Fruit fly (Drosophila melanogaster): ENCODE measurements around the gene Vha13.

DNA sequence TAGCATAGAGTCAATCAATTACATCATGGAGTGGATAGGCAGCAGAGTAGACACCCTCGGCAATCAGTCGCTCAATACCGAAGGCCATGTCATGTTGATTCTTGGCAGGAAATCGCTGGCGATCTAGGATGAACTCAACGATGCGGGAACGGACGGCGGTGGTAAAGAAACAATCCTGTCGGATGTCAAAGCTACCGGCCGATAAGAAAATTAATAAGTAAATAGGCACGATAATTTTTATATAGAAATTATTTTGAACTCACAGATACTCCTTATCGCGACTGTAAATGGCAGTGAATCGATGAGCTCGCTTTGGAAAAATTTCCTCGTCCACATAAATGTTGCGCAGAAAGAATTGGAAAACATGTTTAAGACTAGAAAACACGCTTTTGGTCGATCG, 6.2 kb downstream of the Vha13 start:
- TF ChIP-seq gsb-n (tag; optimal IDR thresholded peaks at IDR 0.05) = no peak
- TF ChIP-seq CG30403 (GFP tag; optimal IDR thresholded peaks at IDR 0.05) = no peak
- no peak for TF ChIP-seq C15 (GFP tag; IDR thresholded peaks at IDR 0.05)
- TF ChIP-seq HHEX (GFP tag; optimal IDR thresholded peaks at IDR 0.05) = no peak
- TF ChIP-seq CG3995 (GFP tag; optimal IDR thresholded peaks at IDR 0.05) = no peak
- no peak for TF ChIP-seq D (optimal IDR thresholded peaks at IDR 0.05)
- no peak for TF ChIP-seq D (GFP tag; optimal IDR thresholded peaks at IDR 0.05)
- no peak for TF ChIP-seq ab (GFP tag; optimal IDR thresholded peaks at IDR 0.05)
- TF ChIP-seq D19A (tag; optimal IDR thresholded peaks at IDR 0.05) = no peak
- no peak for TF ChIP-seq CG30020 (tag; optimal IDR thresholded peaks at IDR 0.05)
- TF ChIP-seq chinmo (GFP tag; IDR thresholded peaks at IDR 0.05; ENCODE audit: partially characterized antibody) = no peak
- TF ChIP-seq nerfin-1 (tag; optimal IDR thresholded peaks at IDR 0.05) = no peak
- no peak for TF ChIP-seq BtbVII (GFP tag; optimal IDR thresholded peaks at IDR 0.05)
- no peak for TF ChIP-seq CG11093 (GFP tag; IDR thresholded peaks at IDR 0.05)
